Fruit fly (Drosophila melanogaster) whole organism: ENCODE measurements around the gene ZIPIC.

Experiments used
- CG8478 ChIP-seq: fragments of >200 bp; optimal IDR thresholded peaks from 2 replicates; lab custom pipeline; 2018; ENCODE audit warnings: inconsistent platforms
- Dll ChIP-seq: fragments of >200 bp; optimal IDR thresholded peaks from 2 replicates; lab custom pipeline; 2017
- EcR ChIP-seq, 2 experiments: fragments of >200 bp; optimal IDR thresholded peaks; 2 replicates each; lab custom pipeline; 2017; ENCODE audit warnings: missing biosample characterization in 2 of 2, missing genetic modification characterization in 2 of 2, missing genetic modification reagents in 2 of 2
- pan ChIP-seq: fragments of >200 bp; optimal IDR thresholded peaks from 2 replicates; lab custom pipeline; 2017
- psq ChIP-seq: fragments of >200 bp; optimal IDR thresholded peaks from 2 replicates; lab custom pipeline; 2017
- usp ChIP-seq: fragments of >200 bp; optimal IDR thresholded peaks from 2 replicates; lab custom pipeline; 2017; ENCODE audit warnings: missing biosample characterization, missing genetic modification characterization, mixed read lengths

Gene ZIPIC

DNA sequence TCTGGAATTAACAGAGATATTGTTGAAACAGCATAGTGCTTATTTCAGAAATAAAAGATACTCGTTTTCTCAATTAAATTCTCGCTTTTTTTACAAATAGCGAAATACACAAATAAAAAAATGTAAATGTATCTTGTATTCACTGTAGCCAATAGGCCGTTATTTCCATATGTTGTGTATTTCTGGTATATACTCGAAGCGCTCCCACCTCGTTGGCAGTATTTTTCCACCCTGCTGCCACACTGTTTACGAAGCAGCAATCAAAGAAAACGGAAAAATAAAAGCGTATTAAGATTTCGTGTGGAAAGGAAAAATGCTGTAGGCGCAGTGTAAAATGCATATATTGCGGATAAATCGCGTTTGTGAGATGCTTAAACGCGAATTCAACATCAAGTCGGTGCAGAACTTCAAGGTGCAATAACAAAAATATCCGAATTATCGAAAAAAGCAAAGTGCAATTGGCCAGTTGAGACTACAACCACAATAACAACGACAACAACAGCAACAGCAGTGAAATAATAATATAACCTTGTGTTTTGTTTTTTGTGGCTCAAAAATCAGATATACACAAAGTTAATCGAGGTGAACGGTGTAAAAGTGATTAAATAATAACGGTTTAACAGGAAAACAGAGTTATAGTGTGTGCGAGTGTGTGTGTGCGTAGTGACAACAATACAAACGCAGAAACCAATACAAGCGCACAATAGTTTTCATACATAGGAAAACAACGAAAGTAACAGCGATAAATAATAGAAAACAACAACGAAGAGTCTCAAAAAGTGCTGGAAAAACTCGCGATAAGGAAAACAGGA is 21.6 kb upstream of the ZIPIC start, which contains the start of gene sima:
Gene sima, plus strand, starts transcription at position 255 of the 812 bp plus-strand sequence.
- TF ChIP-seq psq (lab: Kevin White, UChicago) (peak; percentile 50), Dll (lab: Kevin White, UChicago) (no peak)

DNA sequence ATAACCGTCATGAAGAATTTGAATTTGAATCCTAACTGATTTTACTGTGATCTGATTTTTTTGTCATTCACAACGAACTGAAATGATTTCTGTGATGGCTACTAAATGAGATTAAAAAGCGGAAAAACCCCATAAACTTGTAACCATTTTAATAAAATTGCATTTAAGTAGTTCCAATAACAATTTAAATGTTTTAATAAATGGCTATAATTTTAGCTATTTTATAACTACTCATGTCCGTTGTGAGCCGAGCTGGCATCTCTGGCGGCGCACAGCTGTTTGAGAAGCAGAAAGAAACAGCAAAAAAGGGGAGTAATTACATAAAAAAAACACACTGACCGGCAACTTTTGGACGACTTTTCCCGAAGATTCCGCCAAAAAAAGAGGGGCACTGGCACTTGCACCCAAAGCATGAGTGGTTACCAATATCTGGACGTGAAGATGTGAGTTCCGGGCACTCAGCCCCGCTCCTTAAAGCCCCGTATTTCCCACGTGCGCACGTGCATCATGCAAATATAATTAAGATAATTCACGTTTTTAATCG is 20.0 kb upstream of the ZIPIC start, which contains the start of the genes CG7950 and Rpp14a:
Gene CG7950, plus strand, starts transcription at position 268 of the 544 bp plus-strand sequence.
Gene Rpp14a, plus strand, starts transcription at position 268 of the 544 bp plus-strand sequence.
- no peak for TF ChIP-seq CG8478
- TF ChIP-seq EcR (GFP tag; optimal IDR thresholded peaks at IDR 0.05; lab: Kevin White, UChicago): no peak
- TF ChIP-seq pan (lab: Kevin White, UChicago): no peak
- no peak for TF ChIP-seq usp (GFP tag; lab: Kevin White, UChicago)
- no peak for TF ChIP-seq psq (lab: Kevin White, UChicago)
- no peak for TF ChIP-seq Dll (lab: Kevin White, UChicago)

DNA sequence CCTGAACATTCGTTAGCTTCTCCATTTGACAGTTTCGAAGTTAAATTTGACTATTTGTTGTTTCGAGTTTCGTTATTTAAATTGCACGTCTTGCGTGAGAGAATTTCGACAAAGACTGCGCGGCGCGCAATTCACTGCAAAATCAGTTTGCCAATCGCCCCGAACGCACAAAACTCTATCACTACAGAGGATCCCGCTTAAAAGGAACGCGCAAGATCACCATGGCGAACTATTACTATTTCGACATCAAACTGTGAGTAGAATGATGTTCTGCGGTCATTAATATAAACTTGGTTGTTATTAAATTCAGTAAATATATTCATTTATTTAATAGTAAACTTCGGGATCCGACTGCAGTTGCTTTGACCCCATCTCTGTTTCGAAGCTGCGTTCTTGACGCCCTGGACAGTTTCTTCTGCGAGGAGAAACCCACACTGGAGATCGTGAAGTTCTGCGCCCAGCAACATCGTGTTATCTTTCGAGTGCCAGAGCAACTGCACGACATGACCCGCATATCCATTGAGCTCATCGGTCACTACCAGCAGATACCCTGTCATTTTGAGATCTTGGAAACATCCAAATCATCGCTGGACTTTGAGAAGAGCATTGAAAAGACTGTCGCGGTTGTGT is 19.4 kb upstream of the ZIPIC start, which contains the start of the genes Rpp14b and spn-A:
Gene Rpp14b, plus strand, starts transcription at position 43 of the 630 bp plus-strand sequence.
Gene spn-A, minus strand, starts transcription at position 123 of the 630 bp plus-strand sequence.
- TF ChIP-seq usp (GFP tag; lab: Kevin White, UChicago) (no peak), psq (lab: Kevin White, UChicago) (no peak), Dll (lab: Kevin White, UChicago) (no peak), CG8478 (no peak), EcR (GFP tag; optimal IDR thresholded peaks at IDR 0.05; lab: Kevin White, UChicago) (no peak), pan (lab: Kevin White, UChicago) (no peak)

DNA sequence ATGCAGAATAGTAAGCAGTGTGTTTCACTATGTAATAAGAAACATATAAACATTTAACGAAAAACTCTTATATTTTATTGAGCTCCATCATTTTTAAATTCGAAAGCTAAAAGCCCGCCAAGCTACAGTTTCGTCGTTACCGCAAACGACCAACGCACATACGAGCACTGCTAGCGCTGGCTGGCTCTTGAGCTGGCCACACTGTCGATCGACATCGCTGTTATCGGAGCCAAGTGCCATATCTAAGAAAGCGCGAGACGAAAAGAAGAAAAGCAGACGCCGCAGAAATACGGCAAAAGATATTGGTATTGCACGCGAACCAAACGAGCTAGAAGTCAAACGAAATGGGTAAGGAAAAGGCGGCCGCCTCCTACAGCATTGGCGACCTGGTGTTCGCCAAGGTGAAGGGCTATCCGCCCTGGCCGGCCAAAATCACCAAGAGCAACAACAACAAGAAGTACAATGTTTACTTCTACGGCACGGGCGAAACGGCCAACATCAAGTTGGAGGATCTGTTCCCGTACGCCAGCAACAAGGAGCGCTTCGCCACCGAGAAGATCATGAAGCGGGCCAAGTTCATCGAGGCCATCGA is 15.9 kb upstream of the ZIPIC start, which contains the start of gene Jasper:
Gene Jasper, plus strand, starts transcription at position 60 of the 592 bp plus-strand sequence.
- TF ChIP-seq psq (lab: Kevin White, UChicago) (no peak), usp (GFP tag; lab: Kevin White, UChicago) (no peak), pan (lab: Kevin White, UChicago) (no peak), EcR (GFP tag; optimal IDR thresholded peaks at IDR 0.05; lab: Kevin White, UChicago) (no peak), CG8478 (no peak)

DNA sequence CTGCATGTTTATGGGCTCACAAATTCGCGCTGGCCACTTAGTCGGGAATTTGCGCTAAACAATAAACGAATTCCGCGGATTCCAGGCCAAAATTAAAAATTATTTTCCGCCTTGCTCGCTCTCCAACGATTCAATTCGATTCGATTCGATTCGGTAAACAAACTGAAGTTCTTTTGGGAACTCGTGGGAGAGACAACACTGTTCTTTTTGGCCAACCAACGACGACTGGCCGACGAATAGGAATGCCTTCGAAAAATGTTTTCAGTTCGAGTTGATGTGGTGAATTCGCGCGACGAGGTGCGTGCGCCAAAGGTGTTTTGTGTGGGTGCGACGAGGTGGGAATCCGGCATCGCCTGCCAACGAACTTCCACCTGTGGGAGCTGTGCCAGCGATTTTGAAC is 15.3 kb upstream of the ZIPIC start, which contains the start of gene CG15528:
Gene CG15528, minus strand, starts transcription at position 180 of the 400 bp plus-strand sequence.
- no peak for TF ChIP-seq Dll (lab: Kevin White, UChicago)
- TF ChIP-seq psq (lab: Kevin White, UChicago): no peak
- no peak for TF ChIP-seq usp (GFP tag; lab: Kevin White, UChicago)
- no peak for TF ChIP-seq CG8478
- no peak for TF ChIP-seq pan (lab: Kevin White, UChicago)
- no peak for TF ChIP-seq EcR (GFP tag; optimal IDR thresholded peaks at IDR 0.05; lab: Kevin White, UChicago)

DNA sequence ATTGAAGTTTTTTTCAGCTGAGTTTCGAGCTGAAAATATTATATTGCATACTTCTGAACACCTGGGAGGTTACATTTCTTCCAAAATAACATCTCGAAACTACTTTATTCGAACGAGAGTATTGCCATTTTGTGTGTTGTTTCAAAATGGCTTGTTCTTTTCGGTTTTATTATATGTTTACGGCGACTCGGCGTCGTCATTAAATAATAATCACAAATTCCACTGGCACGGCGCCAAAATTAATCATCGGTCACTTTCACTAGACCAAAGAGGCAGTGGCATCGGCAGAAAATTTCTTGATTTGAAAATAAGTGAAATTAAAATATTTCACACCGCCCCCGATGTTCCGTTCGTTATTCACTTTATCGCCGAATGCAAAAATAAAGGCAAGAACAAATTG is 13.8 kb upstream of the ZIPIC start:
- TF ChIP-seq CG8478 (no peak), psq (lab: Kevin White, UChicago) (no peak), usp (GFP tag; lab: Kevin White, UChicago) (no peak), EcR (GFP tag; optimal IDR thresholded peaks at IDR 0.05; lab: Kevin White, UChicago) (no peak), Dll (lab: Kevin White, UChicago) (no peak), pan (lab: Kevin White, UChicago) (no peak)

DNA sequence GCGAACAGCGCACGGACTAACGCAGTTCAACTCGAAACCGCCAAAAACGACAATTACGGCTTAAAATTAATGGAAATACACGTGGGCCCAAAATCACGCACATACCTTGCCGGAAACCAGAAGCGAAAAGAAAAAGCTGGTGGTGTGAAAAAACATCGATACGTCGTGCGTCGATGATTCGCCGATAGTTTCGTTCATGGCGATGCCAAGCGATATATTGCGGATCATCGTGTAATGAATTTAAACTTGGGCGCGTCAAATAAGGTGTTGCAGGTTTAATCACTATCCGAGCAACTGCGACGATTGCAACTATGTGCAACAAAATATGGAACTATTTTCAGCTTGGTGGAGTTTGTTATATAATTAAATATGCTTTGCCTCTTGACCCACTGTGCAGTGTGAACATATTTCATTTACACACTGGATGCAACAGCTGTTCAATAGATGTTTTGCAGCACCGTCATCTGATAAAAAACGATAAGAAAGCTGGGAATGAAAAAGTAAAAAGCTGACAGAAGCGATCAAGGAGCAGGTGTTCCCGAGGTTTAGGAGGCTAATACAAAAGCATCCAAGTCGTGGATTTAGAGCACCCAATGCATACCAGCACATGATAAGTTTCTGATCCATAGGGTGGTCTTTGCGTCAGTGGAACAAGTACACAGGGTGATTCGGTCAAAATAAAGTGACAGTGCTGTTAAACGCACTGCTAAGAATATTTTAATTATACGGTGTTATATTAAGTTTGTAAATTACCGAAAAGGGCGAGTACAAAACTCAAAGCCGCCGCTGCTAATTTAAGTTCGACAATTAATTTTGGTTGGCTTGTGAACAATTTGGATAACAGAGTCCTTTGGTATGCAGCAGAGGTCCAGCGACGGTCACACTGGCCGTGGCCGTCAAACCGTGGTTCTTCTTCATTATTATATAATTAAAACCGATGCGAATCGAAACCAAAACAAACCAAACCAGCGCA is 9.6 kb upstream of the ZIPIC start, which contains the start of the genes RpL32 and CG7943:
Gene RpL32, minus strand, starts transcription at position 133 of the 973 bp plus-strand sequence.
Gene CG7943, plus strand, starts transcription at position 442 of the 973 bp plus-strand sequence.
- TF ChIP-seq pan (lab: Kevin White, UChicago) (no peak), CG8478 (no peak), psq (lab: Kevin White, UChicago) (no peak), Dll (lab: Kevin White, UChicago) (no peak)

DNA sequence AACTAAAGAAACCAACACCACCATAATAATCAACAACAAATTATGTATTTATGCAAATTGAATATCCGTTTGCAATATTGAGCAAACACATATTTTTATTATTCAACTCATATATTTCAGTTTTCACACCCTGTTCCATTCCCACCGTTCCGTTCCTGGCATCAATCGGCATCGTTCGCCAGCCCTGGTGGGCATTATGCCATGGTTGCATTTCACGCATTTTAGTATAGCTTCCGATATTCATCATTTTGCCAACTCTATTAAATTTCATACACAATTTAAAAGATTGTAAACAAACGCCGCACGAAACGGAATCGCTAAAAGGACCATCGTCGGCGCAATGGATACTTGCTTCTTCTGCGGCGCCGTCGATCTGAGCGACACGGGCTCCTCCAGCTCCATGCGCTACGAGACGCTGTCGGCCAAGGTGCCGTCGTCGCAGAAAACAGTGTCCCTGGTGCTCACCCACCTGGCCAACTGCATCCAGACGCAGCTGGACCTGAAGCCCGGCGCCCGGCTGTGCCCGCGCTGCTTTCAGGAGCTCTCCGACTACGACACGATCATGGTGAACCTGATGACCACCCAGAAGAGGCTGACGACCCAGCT is 6.6 kb upstream of the ZIPIC start, which contains the start of gene Sry-delta:
Gene Sry-delta, plus strand, starts transcription at position 203 of the 606 bp plus-strand sequence.
- TF ChIP-seq Dll (lab: Kevin White, UChicago) (no peak), usp (GFP tag; lab: Kevin White, UChicago) (no peak), CG8478 (no peak), EcR (GFP tag; optimal IDR thresholded peaks at IDR 0.05; lab: Kevin White, UChicago) (no peak), psq (lab: Kevin White, UChicago) (no peak), pan (lab: Kevin White, UChicago) (no peak)

DNA sequence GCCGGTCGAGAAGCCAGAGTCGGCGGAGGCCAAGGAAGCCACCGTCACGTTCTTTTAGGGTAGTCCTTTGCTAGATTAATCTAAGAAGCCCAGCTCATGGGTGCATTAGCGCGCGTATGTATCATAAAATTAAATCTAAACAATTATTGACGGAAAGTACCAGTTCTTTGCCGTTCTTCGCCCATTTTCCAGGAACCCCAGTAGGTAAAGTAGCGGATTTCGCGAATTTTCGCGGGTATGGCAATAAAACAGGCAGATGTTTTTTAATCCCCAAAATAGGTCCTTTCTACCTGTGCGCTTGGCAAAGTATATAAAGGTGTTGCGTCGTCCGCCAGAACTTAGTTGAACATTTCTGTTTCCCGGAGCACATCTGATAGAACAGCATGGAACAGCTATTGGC is 4.2 kb upstream of the ZIPIC start:
- no peak for TF ChIP-seq CG8478
- TF ChIP-seq pan (lab: Kevin White, UChicago): no peak
- no peak for TF ChIP-seq Dll (lab: Kevin White, UChicago)
- no peak for TF ChIP-seq usp (GFP tag; lab: Kevin White, UChicago)
- TF ChIP-seq EcR (GFP tag; optimal IDR thresholded peaks at IDR 0.05; lab: Kevin White, UChicago): no peak
- TF ChIP-seq psq (lab: Kevin White, UChicago): no peak
